Fruit fly (Drosophila melanogaster) Kc167 (cell line): ENCODE measurements around the gene Jon99Fii.

ENCODE experiments used
- Myc ChIP-seq: fragments of >200 bp; optimal IDR thresholded peaks from 2 replicates; lab custom pipeline; 2017; ENCODE audit warnings: missing external identifiers
- Sin3A ChIP-seq: fragments of >200 bp; optimal IDR thresholded peaks from 2 replicates; lab custom pipeline; 2018; ENCODE audit warnings: missing external identifiers
- h ChIP-seq: fragments of >200 bp; optimal IDR thresholded peaks from 3 replicates; lab custom pipeline; 2018; ENCODE audit warnings: missing external identifiers
- insv ChIP-seq: fragments of >200 bp; optimal IDR thresholded peaks from 3 replicates; lab custom pipeline; 2018; ENCODE audit warnings: missing external identifiers
- psq ChIP-seq: fragments of >200 bp; optimal IDR thresholded peaks from 2 replicates; lab custom pipeline; 2017; ENCODE audit warnings: missing external identifiers
- ttk ChIP-seq: sonication (Bioruptor generic); optimal IDR thresholded peaks from 2 replicates; lab custom pipeline; 2017; ENCODE audit warnings: missing external identifiers

Jon99Fii gene

dm6 chr3R:30487828-30488227 lies at the start of gene Jon99Fii:
Jon99Fii (minus strand) TSS chr3R:30487928.
- TF ChIP-seq psq (lab: Kevin White, UChicago) (no peak), Sin3A (lab: Kevin White, UChicago) (no peak), ttk (no peak), Myc (lab: Kevin White, UChicago) (no peak), insv (lab: Kevin White, UChicago) (no peak), h (lab: Kevin White, UChicago) (no peak)

dm6 chr3R:30536919-30537318 lies 49.2 kb upstream of the Jon99Fii start:
- TF ChIP-seq h (lab: Kevin White, UChicago): no peak
- TF ChIP-seq Myc (lab: Kevin White, UChicago): no peak
- no peak for TF ChIP-seq ttk

dm6 chr3R:30536432-30536831 lies 48.7 kb upstream of the Jon99Fii start:
- TF ChIP-seq Sin3A (lab: Kevin White, UChicago): no peak
- no peak for TF ChIP-seq insv (lab: Kevin White, UChicago)
- no peak for TF ChIP-seq psq (lab: Kevin White, UChicago)
- TF ChIP-seq ttk: no peak
- TF ChIP-seq Myc (lab: Kevin White, UChicago): no peak
- TF ChIP-seq h (lab: Kevin White, UChicago): no peak

dm6 chr3R:30534444-30534843 lies 46.7 kb upstream of the Jon99Fii start:
- TF ChIP-seq ttk (no peak), Sin3A (lab: Kevin White, UChicago) (no peak), insv (lab: Kevin White, UChicago) (no peak), psq (lab: Kevin White, UChicago) (no peak), h (lab: Kevin White, UChicago) (no peak), Myc (lab: Kevin White, UChicago) (no peak)

dm6 chr3R:30531989-30532653 lies 44.4 kb upstream of the Jon99Fii start, which contains the start of gene tmod:
tmod (plus strand) TSS chr3R:30532607.
- no peak for TF ChIP-seq insv (lab: Kevin White, UChicago)
- no peak for TF ChIP-seq Myc (lab: Kevin White, UChicago)
- no peak for TF ChIP-seq ttk
- TF ChIP-seq Sin3A (lab: Kevin White, UChicago): no peak
- TF ChIP-seq h (lab: Kevin White, UChicago): no peak
- TF ChIP-seq psq (lab: Kevin White, UChicago): no peak

- TF ChIP-seq Myc (lab: Kevin White, UChicago) (no peak), psq (lab: Kevin White, UChicago) (no peak), h (lab: Kevin White, UChicago) (no peak), insv (lab: Kevin White, UChicago) (no peak)
Observed at dm6 chr3R:30531129-30531708, 43.5 kb upstream of the Jon99Fii start.

- TF ChIP-seq h (lab: Kevin White, UChicago) (no peak), psq (lab: Kevin White, UChicago) (no peak), Myc (lab: Kevin White, UChicago) (no peak), ttk (no peak), insv (lab: Kevin White, UChicago) (no peak), Sin3A (lab: Kevin White, UChicago) (no peak)
Observed at dm6 chr3R:30529570-30529969, 41.8 kb upstream of the Jon99Fii start.

- TF ChIP-seq psq (lab: Kevin White, UChicago): no peak
- TF ChIP-seq ttk: no peak
- no peak for TF ChIP-seq Sin3A (lab: Kevin White, UChicago)
- TF ChIP-seq h (lab: Kevin White, UChicago): no peak
- TF ChIP-seq Myc (lab: Kevin White, UChicago): no peak
- no peak for TF ChIP-seq insv (lab: Kevin White, UChicago)
Observed at dm6 chr3R:30528692-30529305, 41.1 kb upstream of the Jon99Fii start.

dm6 chr3R:30526799-30527465 lies 39.2 kb upstream of the Jon99Fii start, which contains the start of gene jdp:
jdp (minus strand) TSS chr3R:30527037.
- TF ChIP-seq ttk (no peak), Sin3A (lab: Kevin White, UChicago) (no peak), psq (lab: Kevin White, UChicago) (no peak), insv (lab: Kevin White, UChicago) (no peak), Myc (lab: Kevin White, UChicago) (no peak), h (lab: Kevin White, UChicago) (no peak)

dm6 chr3R:30525629-30526028 lies 37.9 kb upstream of the Jon99Fii start:
- no peak for TF ChIP-seq psq (lab: Kevin White, UChicago)
- no peak for TF ChIP-seq Myc (lab: Kevin White, UChicago)
- no peak for TF ChIP-seq insv (lab: Kevin White, UChicago)
- no peak for TF ChIP-seq ttk
- TF ChIP-seq h (lab: Kevin White, UChicago): no peak
- no peak for TF ChIP-seq Sin3A (lab: Kevin White, UChicago)

- TF ChIP-seq Sin3A (lab: Kevin White, UChicago): no peak
- no peak for TF ChIP-seq psq (lab: Kevin White, UChicago)
- TF ChIP-seq h (lab: Kevin White, UChicago): no peak
- no peak for TF ChIP-seq Myc (lab: Kevin White, UChicago)
- no peak for TF ChIP-seq insv (lab: Kevin White, UChicago)
- no peak for TF ChIP-seq ttk
Observed at dm6 chr3R:30518274-30518873, 30.6 kb upstream of the Jon99Fii start.
